Fruit fly (Drosophila melanogaster): ENCODE measurements around the gene eIF3f1.

Gene eIF3f1

dm6 chr3R:4666014-4666652 is 47.8 kb downstream of the eIF3f1 start:
- TF ChIP-seq ac (GFP tag; optimal IDR thresholded peaks at IDR 0.05) (no peak), mld (GFP tag; IDR thresholded peaks at IDR 0.05; ENCODE audit: partially characterized antibody) (peak; percentile 75), CG6791 (GFP tag; IDR thresholded peaks at IDR 0.05; ENCODE audit: partially characterized antibody) (peak; percentile 80; the same call in 2 of the 3 replicates), sens (GFP tag) (peak; percentile 55), Scr (GFP tag; IDR thresholded peaks at IDR 0.05; ENCODE audit: partially characterized antibody) (peak; percentile 49), Bgb (GFP tag; IDR thresholded peaks at IDR 0.05; ENCODE audit: partially characterized antibody) (peak; percentile 54; the same call in 1 of the 2 replicates), pzg (GFP tag; optimal IDR thresholded peaks at IDR 0.05) (no peak), nerfin-2 (GFP tag; IDR thresholded peaks at IDR 0.05; ENCODE audit: partially characterized antibody) (peak; percentile 72), sna (GFP tag; IDR thresholded peaks at IDR 0.05; ENCODE audit: partially characterized antibody) (peak; percentile 32; the same call in 1 of the 2 replicates), inv (GFP tag; IDR thresholded peaks at IDR 0.05; ENCODE audit: partially characterized antibody) (peak; percentile 30; the same call in 1 of the 2 replicates), hb (GFP tag; IDR thresholded peaks at IDR 0.05; ENCODE audit: partially characterized antibody) (peak; percentile 64; the same call in 1 of the 3 replicates), HLH4C (GFP tag; IDR thresholded peaks at IDR 0.05; ENCODE audit: partially characterized antibody) (peak; percentile 61; the same call in 2 of the 3 replicates), tna (GFP tag; IDR thresholded peaks at IDR 0.05; ENCODE audit: partially characterized antibody) (peak; percentile 84), mam (GFP tag; optimal IDR thresholded peaks at IDR 0.05) (no peak), CG9817 (tag; optimal IDR thresholded peaks at IDR 0.05) (no peak), hth (optimal IDR thresholded peaks at IDR 0.05) (no peak), CG30431 (GFP tag; optimal IDR thresholded peaks at IDR 0.05) (no peak), ato (GFP tag; IDR thresholded peaks at IDR 0.05; ENCODE audit: partially characterized antibody) (peak; percentile 78), CG14860 (GFP tag; IDR thresholded peaks at IDR 0.05; ENCODE audit: partially characterized antibody) (peak; percentile 63), vnd (GFP tag; IDR thresholded peaks at IDR 0.05; ENCODE audit: partially characterized antibody) (peak; percentile 60), CG7963 (GFP tag; IDR thresholded peaks at IDR 0.05; ENCODE audit: partially characterized antibody) (0 out of 3 replicates have a peak, but pooled peaks have one; percentile 25), CG16813 (GFP tag; IDR thresholded peaks at IDR 0.05; ENCODE audit: partially characterized antibody) (peak; percentile 47; the same call in 1 of the 3 replicates), CG7372 (GFP tag; IDR thresholded peaks at IDR 0.05) (no peak)

DNA sequence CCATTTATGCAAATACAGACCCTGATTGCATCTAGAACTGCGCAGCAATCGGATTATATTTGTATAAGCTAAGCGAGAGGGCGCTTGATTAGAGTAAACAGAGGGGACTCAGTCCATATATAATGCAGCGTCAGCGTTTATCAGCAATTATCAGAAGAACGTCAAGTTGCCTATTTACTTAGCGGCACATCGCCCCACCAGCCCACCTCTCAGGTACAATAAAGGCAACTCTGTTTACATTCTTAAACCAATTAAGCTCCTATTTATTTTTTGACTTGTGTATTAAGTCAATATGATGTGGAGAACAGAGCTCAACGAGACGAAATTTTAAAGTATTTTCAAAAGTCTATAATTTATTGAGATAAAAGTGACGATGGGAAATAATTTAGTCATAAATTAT is 49.0 kb downstream of the eIF3f1 start:
- no peak for TF ChIP-seq Eip74EF (GFP tag; optimal IDR thresholded peaks at IDR 0.05)
- TF ChIP-seq abd-A (tag; optimal IDR thresholded peaks at IDR 0.05), result no peak
- TF ChIP-seq CG2116 (GFP tag; optimal IDR thresholded peaks at IDR 0.05), result no peak
- no peak for TF ChIP-seq prd (optimal IDR thresholded peaks at IDR 0.05)
- peak; percentile 56; the same call in 2 of the 3 replicates for TF ChIP-seq prd (GFP tag; IDR thresholded peaks at IDR 0.05)
- no peak for TF ChIP-seq Neu2 (GFP tag; optimal IDR thresholded peaks at IDR 0.05; ENCODE audit: borderline replicate concordance)
- TF ChIP-seq chinmo (GFP tag; IDR thresholded peaks at IDR 0.05; ENCODE audit: partially characterized antibody), result no peak
- TF ChIP-seq YL-1 (GFP tag; optimal IDR thresholded peaks at IDR 0.05), result no peak
- TF ChIP-seq CG1603 (tag; optimal IDR thresholded peaks at IDR 0.05), result peak; percentile 79
- TF ChIP-seq NC2α (GFP tag; optimal IDR thresholded peaks at IDR 0.05), result no peak
- TF ChIP-seq HmgZ (tag; optimal IDR thresholded peaks at IDR 0.05), result no peak
- no peak for TF ChIP-seq zen2 (GFP tag; IDR thresholded peaks at IDR 0.05; ENCODE audit: partially characterized antibody)
- TF ChIP-seq kay (GFP tag; optimal IDR thresholded peaks at IDR 0.05), result peak; percentile 90
- peak; percentile 82 for TF ChIP-seq CG15696 (tag; optimal IDR thresholded peaks at IDR 0.05)
- TF ChIP-seq Hmx (GFP tag; optimal IDR thresholded peaks at IDR 0.05), result no peak
- peak; percentile 89 for TF ChIP-seq Kr (GFP tag; optimal IDR thresholded peaks at IDR 0.05)
- TF ChIP-seq Nf-YC (tag; optimal IDR thresholded peaks at IDR 0.05), result peak; percentile 55
- no peak for TF ChIP-seq CG17385 (GFP tag; optimal IDR thresholded peaks at IDR 0.05)
- peak; percentile 80 for TF ChIP-seq Jarid2 (GFP tag; optimal IDR thresholded peaks at IDR 0.05)
- TF ChIP-seq tin (GFP tag; optimal IDR thresholded peaks at IDR 0.05), result peak; percentile 64
- no peak for TF ChIP-seq az2 (GFP tag; optimal IDR thresholded peaks at IDR 0.05)
- TF ChIP-seq CG8765 (GFP tag; IDR thresholded peaks at IDR 0.05), result no peak
- no peak for TF ChIP-seq gcm2 (GFP tag; optimal IDR thresholded peaks at IDR 0.05)
- TF ChIP-seq Side (GFP tag; optimal IDR thresholded peaks at IDR 0.05), result peak; percentile 85
- TF ChIP-seq CG7372 (GFP tag; IDR thresholded peaks at IDR 0.05), result no peak

All from whole organism, embryonic.